Fruit fly (Drosophila melanogaster): ENCODE data around the gene CG3719.

DNA sequence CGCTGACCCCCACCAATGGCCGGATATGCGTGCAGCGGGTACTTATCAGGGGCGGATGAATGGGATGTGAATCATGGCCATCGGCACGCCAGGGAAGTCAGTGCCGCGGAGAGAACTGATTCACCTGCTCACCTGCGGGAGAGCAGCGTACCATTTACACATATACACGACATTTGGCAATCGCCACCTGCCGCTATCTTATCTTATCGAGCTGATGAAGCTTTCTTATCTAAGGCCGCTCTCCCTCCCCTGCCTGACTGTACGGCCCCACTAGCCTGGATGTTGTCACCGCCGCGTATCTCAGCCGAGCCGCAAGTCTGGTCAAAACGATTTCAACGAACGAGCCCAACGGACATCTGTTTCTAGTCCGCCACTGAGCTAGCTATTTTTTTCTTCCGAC, 34.0 kb downstream of the CG3719 start, which contains the start of gene Tsp2A:
- no peak for TF ChIP-seq cas (GFP tag; IDR thresholded peaks at IDR 0.05)
- no peak for TF ChIP-seq Eip74EF (GFP tag; optimal IDR thresholded peaks at IDR 0.05)
- TF ChIP-seq D19A (tag; optimal IDR thresholded peaks at IDR 0.05), result no peak
- TF ChIP-seq Opbp (GFP tag; IDR thresholded peaks at IDR 0.05; ENCODE audit: partially characterized antibody), result no peak
- no peak for TF ChIP-seq ham (GFP tag; IDR thresholded peaks at IDR 0.05)
- no peak for TF ChIP-seq klu (GFP tag; IDR thresholded peaks at IDR 0.05)
- TF ChIP-seq ttk (GFP tag; IDR thresholded peaks at IDR 0.05), result no peak
- no peak for TF ChIP-seq fd3F (GFP tag; optimal IDR thresholded peaks at IDR 0.05)
- TF ChIP-seq CG2889 (GFP tag; IDR thresholded peaks at IDR 0.05), result no peak
- no peak for TF ChIP-seq CG17186 (GFP tag; optimal IDR thresholded peaks at IDR 0.05)
- no peak for TF ChIP-seq Lpt (GFP tag; optimal IDR thresholded peaks at IDR 0.05)
- no peak for TF ChIP-seq Vsx1 (GFP tag; optimal IDR thresholded peaks at IDR 0.05)

Measured in whole organism, embryonic.